Fruit fly (Drosophila melanogaster): ENCODE results near the gene CG33223.

CG33223 gene

dm6 chrX:8459452-8460040 lies 24.1 kb downstream of the CG33223 start:
- TF ChIP-seq Hmr (GFP tag; optimal IDR thresholded peaks at IDR 0.05) (no peak), CG14710 (tag; optimal IDR thresholded peaks at IDR 0.05) (no peak), CG17359 (tag; optimal IDR thresholded peaks at IDR 0.05) (peak; percentile 19), bsh (GFP tag; optimal IDR thresholded peaks at IDR 0.05) (peak in 1 of 2 experiments; percentile 19), Blimp-1 (GFP tag; optimal IDR thresholded peaks at IDR 0.05) (peak; percentile 5), CG11504 (tag; optimal IDR thresholded peaks at IDR 0.05) (peak; percentile 9), lab (GFP tag; optimal IDR thresholded peaks at IDR 0.05) (peak; percentile 7), HLHmδ (GFP tag; optimal IDR thresholded peaks at IDR 0.05) (no peak), pros (GFP tag; optimal IDR thresholded peaks at IDR 0.05) (no peak), CG10979 (tag; optimal IDR thresholded peaks at IDR 0.05) (no peak), vnd (GFP tag; IDR thresholded peaks at IDR 0.05; ENCODE audit: partially characterized antibody) (no peak), CG1603 (tag; optimal IDR thresholded peaks at IDR 0.05) (peak; percentile 20), Med (GFP tag) (peak; percentile 0), CG1233 (GFP tag; optimal IDR thresholded peaks at IDR 0.05) (peak; percentile 2), dysf (GFP tag; IDR thresholded peaks at IDR 0.05) (no peak), nom (GFP tag; optimal IDR thresholded peaks at IDR 0.05) (peak; percentile 54), CG17568 (GFP tag; optimal IDR thresholded peaks at IDR 0.05) (no peak), CG11696 (GFP tag; IDR thresholded peaks at IDR 0.05) (peak; percentile 54; the same call in 1 of the 2 replicates), CG2199 (GFP tag; IDR thresholded peaks at IDR 0.05) (no peak), ATbp (GFP tag; optimal IDR thresholded peaks at IDR 0.05) (peak; percentile 8), sqz (GFP tag; optimal IDR thresholded peaks at IDR 0.05) (no peak), CG11695 (GFP tag; IDR thresholded peaks at IDR 0.05) (0 out of 3 replicates have a peak, but pooled peaks have one; percentile 29), CG13894 (tag; optimal IDR thresholded peaks at IDR 0.05) (no peak), sens (GFP tag) (peak; percentile 71)

- TF ChIP-seq CG4617 (GFP tag; optimal IDR thresholded peaks at IDR 0.05; ENCODE audit: borderline replicate concordance): no peak
- no peak for TF ChIP-seq CG17328 (GFP tag; IDR thresholded peaks at IDR 0.05)
- no peak for TF ChIP-seq Spps (tag; optimal IDR thresholded peaks at IDR 0.05)
- no peak for TF ChIP-seq btn (GFP tag; optimal IDR thresholded peaks at IDR 0.05)
- no peak for TF ChIP-seq CG7839 (tag; optimal IDR thresholded peaks at IDR 0.05)
- no peak for TF ChIP-seq CG4282 (GFP tag; optimal IDR thresholded peaks at IDR 0.05)
- no peak for TF ChIP-seq HmgZ (tag; optimal IDR thresholded peaks at IDR 0.05)
- no peak for TF ChIP-seq dysf (GFP tag; IDR thresholded peaks at IDR 0.05)
These were observed 26.2 kb downstream of the CG33223 start, which contains the start of gene CG32713 for dm6 chrX:8457532-8457931. Gene CG32713, minus strand, starts transcription at chrX:8457632.

dm6 chrX:8455019-8455555 lies 28.6 kb downstream of the CG33223 start, which contains the start of gene org-1:
Gene org-1, minus strand, starts transcription at chrX:8455069.
- TF ChIP-seq Drgx (GFP tag; IDR thresholded peaks at IDR 0.05) (peak; percentile 93), CG17612 (GFP tag; IDR thresholded peaks at IDR 0.05) (peak; percentile 89), CG7745 (tag; optimal IDR thresholded peaks at IDR 0.05) (peak; percentile 83), CG11093 (GFP tag; IDR thresholded peaks at IDR 0.05) (peak; percentile 98), mirr (GFP tag; optimal IDR thresholded peaks at IDR 0.05) (peak; percentile 78), phol (tag; optimal IDR thresholded peaks at IDR 0.05) (peak; percentile 96), pb (GFP tag; optimal IDR thresholded peaks at IDR 0.05) (peak; percentile 47), Six4 (GFP tag; optimal IDR thresholded peaks at IDR 0.05) (peak; percentile 93), CG4328 (GFP tag; optimal IDR thresholded peaks at IDR 0.05) (peak; percentile 88), bsh (GFP tag; optimal IDR thresholded peaks at IDR 0.05) (peak; percentile 78 to 98), unpg (GFP tag; optimal IDR thresholded peaks at IDR 0.05) (peak; percentile 97), CG4404 (GFP tag; IDR thresholded peaks at IDR 0.05) (peak; percentile 98), CG12219 (GFP tag; optimal IDR thresholded peaks at IDR 0.05) (peak; percentile 95), Usf (GFP tag; optimal IDR thresholded peaks at IDR 0.05) (peak; percentile 91), gce (GFP tag; IDR thresholded peaks at IDR 0.05) (peak; percentile 97), emc (GFP tag; optimal IDR thresholded peaks at IDR 0.05) (peak; percentile 66), D19B (GFP tag; optimal IDR thresholded peaks at IDR 0.05) (peak; percentile 73), klu (GFP tag; IDR thresholded peaks at IDR 0.05) (peak; percentile 94)
